Worm (Caenorhabditis elegans): ENCODE data around the gene spr-1.

Gene spr-1

ce11 chrV:8130149-8130661 is 1.1 kb upstream of the spr-1 start, which contains the start of gene snap-1:
snap-1 (plus strand) TSS chrV:8130611.
- TF ChIP-seq lin-14 (GFP tag; optimal IDR thresholded peaks at IDR 0.05) (peak; percentile 95), fkh-8 (tag; optimal IDR thresholded peaks at IDR 0.05) (peak; percentile 85), sup-37 (GFP tag; optimal IDR thresholded peaks at IDR 0.05) (no peak), C34B4.2 (tag; optimal IDR thresholded peaks at IDR 0.05) (no peak), alr-1 (tag; optimal IDR thresholded peaks at IDR 0.05; ENCODE audit: borderline replicate concordance) (no peak), dpl-1 (GFP tag; optimal IDR thresholded peaks at IDR 0.05) (peak; percentile 14 to 52 (median 33)), rnt-1 (tag; optimal IDR thresholded peaks at IDR 0.05) (peak; percentile 34), hlh-4 (tag; optimal IDR thresholded peaks at IDR 0.05) (no peak), mef-2 (tag; optimal IDR thresholded peaks at IDR 0.05) (no peak), nhr-237 (tag; optimal IDR thresholded peaks at IDR 0.05) (no peak), fkh-4 (tag; optimal IDR thresholded peaks at IDR 0.05; ENCODE audit: borderline replicate concordance) (no peak), nhr-76 (tag; optimal IDR thresholded peaks at IDR 0.05) (no peak), ceh-8 (GFP tag; optimal IDR thresholded peaks at IDR 0.05) (no peak), nhr-47 (tag; optimal IDR thresholded peaks at IDR 0.05) (peak; percentile 51), jun-1 (tag; optimal IDR thresholded peaks at IDR 0.05) (peak; percentile 28), irx-1 (tag; optimal IDR thresholded peaks at IDR 0.05) (no peak), grh-1 (GFP tag; IDR thresholded peaks at IDR 0.05) (no peak), lin-35 (GFP tag; optimal IDR thresholded peaks at IDR 0.05) (peak; percentile 40 to 65), aha-1 (tag; optimal IDR thresholded peaks at IDR 0.05) (no peak), lir-3 (tag; optimal IDR thresholded peaks at IDR 0.05; ENCODE audit: poor library complexity) (peak; percentile 33), nhr-84 (tag; optimal IDR thresholded peaks at IDR 0.05) (no peak), efl-1 (optimal IDR thresholded peaks at IDR 0.05) (peak; percentile 43 to 56), efl-1 (GFP tag; optimal IDR thresholded peaks at IDR 0.05 in 1 of 2) (peak; percentile 29 to 95), Y116A8C.19 (tag; optimal IDR thresholded peaks at IDR 0.05; ENCODE audit: borderline replicate concordance) (no peak), nhr-85 (tag) (no peak), skn-1 (tag; optimal IDR thresholded peaks at IDR 0.05) (peak; percentile 81), ceh-82 (tag; optimal IDR thresholded peaks at IDR 0.05) (peak; percentile 0 to 91 (median 51)), nhr-71 (tag; optimal IDR thresholded peaks at IDR 0.05) (peak; percentile 70), isw-1 (GFP tag; IDR thresholded peaks at IDR 0.05) (peak; percentile 58), xbp-1 (tag; optimal IDR thresholded peaks at IDR 0.05) (peak; percentile 74), C04F5.9 (tag; optimal IDR thresholded peaks at IDR 0.05) (no peak), zip-4 (GFP tag; optimal IDR thresholded peaks at IDR 0.05) (peak; percentile 75), pax-3 (tag; optimal IDR thresholded peaks at IDR 0.05) (no peak), snpc-4 (tag; optimal IDR thresholded peaks at IDR 0.05) (peak; percentile 27), mep-1 (tag; optimal IDR thresholded peaks at IDR 0.05) (peak; percentile 90), elt-2 (tag; optimal IDR thresholded peaks at IDR 0.05) (no peak), lsy-2 (tag; optimal IDR thresholded peaks at IDR 0.05) (peak; percentile 45 to 49), mab-9 (GFP tag; IDR thresholded peaks at IDR 0.05) (no peak), hpl-2 (GFP tag; optimal IDR thresholded peaks at IDR 0.05) (no peak), ceh-90 (tag; optimal IDR thresholded peaks at IDR 0.05) (no peak), C16A3.4 (tag; optimal IDR thresholded peaks at IDR 0.05) (no peak), mdl-1 (tag; optimal IDR thresholded peaks at IDR 0.05) (peak in 1 of 2 experiments; percentile 17), unc-98 (GFP tag; IDR thresholded peaks at IDR 0.05) (no peak), tlp-1 (tag; optimal IDR thresholded peaks at IDR 0.05) (no peak), ceh-63 (GFP tag; optimal IDR thresholded peaks at IDR 0.05) (no peak), unc-62 (GFP tag; optimal IDR thresholded peaks at IDR 0.05) (no peak), tbx-2 (tag; optimal IDR thresholded peaks at IDR 0.05) (peak; percentile 6), vab-15 (tag; optimal IDR thresholded peaks at IDR 0.05) (no peak), swsn-7 (tag; optimal IDR thresholded peaks at IDR 0.05) (peak; percentile 5), nhr-19 (GFP tag; conservative IDR thresholded peaks at IDR 0.05) (no peak), F16B12.6 (tag; optimal IDR thresholded peaks at IDR 0.05) (no peak), ets-5 (GFP tag; IDR thresholded peaks at IDR 0.05) (no peak), pag-3 (tag; optimal IDR thresholded peaks at IDR 0.05; ENCODE audit: borderline replicate concordance, insufficient read depth) (no peak)

All from whole organism, L1 larva.